Worm (Caenorhabditis elegans) whole organism, L4/young adult: ENCODE data around the gene F40H3.3.

ENCODE experiments used
- W03F9.2 ChIP-seq: fragments of 150-350 bp; optimal IDR thresholded peaks from 2 replicates; lab custom pipeline; 2014; ENCODE audit warnings: missing biosample characterization, missing genetic modification characterization
- dao-5 ChIP-seq: sonication (generic microtip); optimal IDR thresholded peaks from 2 replicates; lab custom pipeline; 2016; ENCODE audit warnings: missing genotype, missing genetic modification characterization, moderate library complexity, missing compliant biosample characterization
- him-1 ChIP-seq: sonication (generic microtip); optimal IDR thresholded peaks from 2 replicates; lab custom pipeline; 2016; ENCODE audit warnings: missing genotype, missing genetic modification reagents, missing genetic modification characterization, missing compliant biosample characterization

Gene F40H3.3

ce11 chrII:6171228-6171627 is at the start of gene F40H3.3:
Gene F40H3.3, plus strand, starts transcription at chrII:6171507.
- no peak for TF ChIP-seq dao-5 (tag; lab: Kevin White, UChicago)

- no peak for TF ChIP-seq dao-5 (tag; lab: Kevin White, UChicago)
- TF ChIP-seq W03F9.2 (tag; lab: Kevin White, UChicago): peak; percentile 38
These were observed 48.5 kb upstream of the F40H3.3 start for ce11 chrII:6122641-6123424.

ce11 chrII:6123513-6123912 is 47.8 kb upstream of the F40H3.3 start, which contains the start of gene C29H12.2:
Gene C29H12.2, plus strand, starts transcription at chrII:6123809.
- TF ChIP-seq dao-5 (tag; lab: Kevin White, UChicago): no peak
- no peak for TF ChIP-seq W03F9.2 (tag; lab: Kevin White, UChicago)
- no peak for TF ChIP-seq him-1 (tag; lab: Kevin White, UChicago)

ce11 chrII:6125259-6125658 is 46.0 kb upstream of the F40H3.3 start, which contains the start of gene rars-2:
Gene rars-2, plus strand, starts transcription at chrII:6125559.
- no peak for TF ChIP-seq him-1 (tag; lab: Kevin White, UChicago)
- no peak for TF ChIP-seq W03F9.2 (tag; lab: Kevin White, UChicago)
- TF ChIP-seq dao-5 (tag; lab: Kevin White, UChicago): no peak

ce11 chrII:6132595-6132994 is 38.7 kb upstream of the F40H3.3 start, which contains the start of gene abts-3:
Gene abts-3, plus strand, starts transcription at chrII:6132895.
- no peak for TF ChIP-seq him-1 (tag; lab: Kevin White, UChicago)
- TF ChIP-seq dao-5 (tag; lab: Kevin White, UChicago): no peak
- no peak for TF ChIP-seq W03F9.2 (tag; lab: Kevin White, UChicago)

- TF ChIP-seq him-1 (tag; lab: Kevin White, UChicago) (no peak), W03F9.2 (tag; lab: Kevin White, UChicago) (no peak), dao-5 (tag; lab: Kevin White, UChicago) (no peak)
These were observed 35.8 kb upstream of the F40H3.3 start for ce11 chrII:6135530-6135929.

ce11 chrII:6136712-6137111 is 34.6 kb upstream of the F40H3.3 start:
- TF ChIP-seq W03F9.2 (tag; lab: Kevin White, UChicago) (no peak), dao-5 (tag; lab: Kevin White, UChicago) (no peak), him-1 (tag; lab: Kevin White, UChicago) (no peak)

- no peak for TF ChIP-seq him-1 (tag; lab: Kevin White, UChicago)
- TF ChIP-seq dao-5 (tag; lab: Kevin White, UChicago): no peak
- no peak for TF ChIP-seq W03F9.2 (tag; lab: Kevin White, UChicago)
These were observed 33.2 kb upstream of the F40H3.3 start for ce11 chrII:6138138-6138537.

ce11 chrII:6139484-6139883 is 31.8 kb upstream of the F40H3.3 start:
- TF ChIP-seq dao-5 (tag; lab: Kevin White, UChicago): no peak
- TF ChIP-seq him-1 (tag; lab: Kevin White, UChicago): no peak
- TF ChIP-seq W03F9.2 (tag; lab: Kevin White, UChicago): no peak

- TF ChIP-seq dao-5 (tag; lab: Kevin White, UChicago): no peak
- TF ChIP-seq him-1 (tag; lab: Kevin White, UChicago): no peak
- TF ChIP-seq W03F9.2 (tag; lab: Kevin White, UChicago): no peak
These were observed 28.8 kb upstream of the F40H3.3 start for ce11 chrII:6142539-6142938.

- TF ChIP-seq him-1 (tag; lab: Kevin White, UChicago) (no peak), W03F9.2 (tag; lab: Kevin White, UChicago) (no peak), dao-5 (tag; lab: Kevin White, UChicago) (no peak)
These were observed 24.2 kb upstream of the F40H3.3 start for ce11 chrII:6147131-6147530.

ce11 chrII:6148369-6148768 is 22.9 kb upstream of the F40H3.3 start:
- TF ChIP-seq him-1 (tag; lab: Kevin White, UChicago) (no peak), W03F9.2 (tag; lab: Kevin White, UChicago) (no peak), dao-5 (tag; lab: Kevin White, UChicago) (no peak)

ce11 chrII:6149434-6149833 is 21.9 kb upstream of the F40H3.3 start:
- TF ChIP-seq him-1 (tag; lab: Kevin White, UChicago): no peak
- no peak for TF ChIP-seq dao-5 (tag; lab: Kevin White, UChicago)
- TF ChIP-seq W03F9.2 (tag; lab: Kevin White, UChicago): no peak

- no peak for TF ChIP-seq dao-5 (tag; lab: Kevin White, UChicago)
- no peak for TF ChIP-seq him-1 (tag; lab: Kevin White, UChicago)
- TF ChIP-seq W03F9.2 (tag; lab: Kevin White, UChicago): no peak
These were observed 13.2 kb upstream of the F40H3.3 start for ce11 chrII:6158111-6158510.
